Fruit fly (Drosophila melanogaster) whole organism, embryonic: Measurements from ENCODE around the gene ImpE3.

Experiments used
- Abd-B ChIP-seq: fragments of 200-800 bp; sonication (Bioruptor generic); optimal IDR thresholded peaks from 2 replicates; lab custom pipeline; 2018; ENCODE audit warnings: missing biosample characterization, mild to moderate bottlenecking, missing genetic modification characterization, moderate library complexity
- Adf1 ChIP-seq: fragments of 200-800 bp; sonication (Bioruptor generic); IDR thresholded peaks from 2 replicates; pipeline ENCODE4 v1.3.6; 2022; ENCODE audit warnings: missing biosample characterization, missing genetic modification characterization
- CG1832 ChIP-seq: fragments of 200-800 bp; sonication (Bioruptor generic); optimal IDR thresholded peaks from 2 replicates; lab custom pipeline; 2017; ENCODE audit warnings: missing biosample characterization, mild to moderate bottlenecking, missing genetic modification characterization, inconsistent platforms
- CG2678 ChIP-seq: fragments of 200-800 bp; sonication (Bioruptor generic); optimal IDR thresholded peaks from 3 replicates; lab custom pipeline; 2019; ENCODE audit warnings: missing biosample characterization, mild to moderate bottlenecking, missing genetic modification characterization, moderate library complexity
- CG7963 ChIP-seq: fragments of 200-800 bp; sonication (Bioruptor generic); IDR thresholded peaks from 3 replicates; pipeline ENCODE4 v1.3.6; 2022; ENCODE audit warnings: missing biosample characterization, missing genetic modification characterization; ENCODE audit not compliant: partially characterized antibody
- CG8944 ChIP-seq: fragments of 200-800 bp; sonication (Bioruptor generic); optimal IDR thresholded peaks from 3 replicates; lab custom pipeline; 2016; ENCODE audit warnings: missing biosample characterization, missing genetic modification characterization
- HHEX ChIP-seq: fragments of 200-800 bp; sonication (Bioruptor generic); optimal IDR thresholded peaks from 3 replicates; lab custom pipeline; 2017; ENCODE audit warnings: missing biosample characterization, mild to moderate bottlenecking, missing genetic modification characterization, missing genetic modification reagents
- fu2 ChIP-seq: fragments of 200-800 bp; sonication (Bioruptor generic); optimal IDR thresholded peaks from 2 replicates; lab custom pipeline; 2016; ENCODE audit warnings: missing biosample characterization, missing genetic modification characterization
- h ChIP-seq: fragments of >200 bp; optimal IDR thresholded peaks from 2 replicates; lab custom pipeline; 2017
- ind ChIP-seq: fragments of 200-800 bp; sonication (Bioruptor generic); optimal IDR thresholded peaks from 3 replicates; lab custom pipeline; 2016; ENCODE audit warnings: missing biosample characterization, missing genetic modification characterization
- pros ChIP-seq: fragments of 200-800 bp; sonication (Bioruptor generic); optimal IDR thresholded peaks from 3 replicates; lab custom pipeline; 2019; ENCODE audit warnings: missing biosample characterization, mild to moderate bottlenecking, missing genetic modification characterization, moderate library complexity
- salm ChIP-seq: fragments of 200-800 bp; sonication (Bioruptor generic); optimal IDR thresholded peaks from 2 replicates; lab custom pipeline; 2018; ENCODE audit warnings: missing biosample characterization, mild to moderate bottlenecking, missing genetic modification characterization

DNA sequence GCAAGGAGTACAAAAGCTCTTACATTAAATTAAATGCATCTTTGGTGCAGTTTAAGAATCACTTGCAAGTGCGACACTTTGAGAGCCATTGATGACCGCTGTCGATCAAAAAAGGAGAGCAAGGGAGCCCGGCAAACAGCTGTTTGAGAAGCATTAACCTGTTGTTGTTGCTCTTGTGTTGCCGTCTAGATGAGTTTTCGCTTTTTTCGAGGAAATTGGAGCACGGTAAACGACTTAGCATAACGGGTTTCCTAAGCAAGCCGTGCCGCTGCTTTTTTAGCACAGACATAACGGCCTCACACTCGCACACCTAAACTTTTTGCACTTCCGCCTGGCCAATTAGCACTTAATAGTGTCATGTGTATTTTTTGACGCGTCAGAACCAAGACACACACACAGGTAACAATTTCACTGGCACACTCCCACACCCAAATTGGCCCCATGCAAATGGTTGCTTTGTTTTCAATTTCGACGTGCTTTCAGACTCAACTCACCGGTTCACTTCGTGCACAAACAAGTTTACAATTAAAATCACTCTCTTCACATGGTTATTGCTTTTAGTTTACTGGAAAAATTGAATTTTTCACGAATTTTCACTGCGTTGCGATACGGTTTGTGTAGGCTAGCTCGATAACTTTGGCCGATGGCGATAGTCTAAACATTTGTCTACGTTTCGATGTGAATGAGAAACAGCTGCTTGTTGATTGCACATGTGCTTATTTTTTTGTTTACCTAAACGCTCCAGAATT lies 979 bp upstream of the ImpE3 start, which contains the start of the genes CG10903 and CG2747:
- TF ChIP-seq h (lab: Kevin White, UChicago) = no peak
- no peak for TF ChIP-seq CG8944 (GFP tag; lab: Kevin White, UChicago)
- no peak for TF ChIP-seq CG1832 (GFP tag; lab: Kevin White, UChicago)
- peak; percentile 17 for TF ChIP-seq CG2678
- no peak for TF ChIP-seq HHEX
- no peak for TF ChIP-seq CG7963 (GFP tag; lab: Robert Waterston, UW)
- no peak for TF ChIP-seq fu2 (GFP tag; lab: Kevin White, UChicago)
- no peak for TF ChIP-seq pros
- TF ChIP-seq salm (tag; lab: Kevin White, UChicago) = no peak
- TF ChIP-seq ind (GFP tag; lab: Kevin White, UChicago) = no peak
- TF ChIP-seq Abd-B (GFP tag; lab: Kevin White, UChicago) = no peak
- TF ChIP-seq Adf1 (GFP tag; lab: Robert Waterston, UW) = no peak
